Worm (Caenorhabditis elegans) whole organism, L3 larva: ENCODE data around the gene C25H3.11.

Source experiments
- R02D3.7 ChIP-seq: fragments of 150-350 bp; optimal IDR thresholded peaks from 2 replicates; lab custom pipeline; 2014; ENCODE audit warnings: missing biosample characterization, missing genetic modification characterization
- aly-2 ChIP-seq: fragments of 150-350 bp; optimal IDR thresholded peaks from 2 replicates; lab custom pipeline; 2014; ENCODE audit warnings: missing biosample characterization, missing genetic modification characterization
- ama-1 ChIP-seq: fragments of 150-350 bp; optimal IDR thresholded peaks from 2 replicates; lab custom pipeline; 2018
- ceh-16 ChIP-seq: sonication (generic microtip); optimal IDR thresholded peaks from 2 replicates; lab custom pipeline; 2017; ENCODE audit warnings: missing biosample characterization, missing genetic modification characterization
- ceh-28 ChIP-seq: fragments of 150-350 bp; optimal IDR thresholded peaks from 2 replicates; lab custom pipeline; 2014; ENCODE audit warnings: missing biosample characterization, missing genetic modification reagents, missing genetic modification characterization
- ceh-82 ChIP-seq: fragments of 150-350 bp; optimal IDR thresholded peaks from 2 replicates; lab custom pipeline; 2014; ENCODE audit warnings: missing biosample characterization, missing genetic modification characterization
- ceh-9 ChIP-seq: sonication (generic microtip); optimal IDR thresholded peaks from 2 replicates; lab custom pipeline; 2018; ENCODE audit warnings: missing biosample characterization, missing genetic modification characterization
- egl-27 ChIP-seq: sonication (generic microtip); optimal IDR thresholded peaks from 4 replicates; lab custom pipeline; 2017; ENCODE audit warnings: missing biosample characterization, missing genetic modification reagents, missing genetic modification characterization
- egl-5 ChIP-seq: fragments of 150-350 bp; optimal IDR thresholded peaks from 2 replicates; lab custom pipeline; 2017; ENCODE audit warnings: missing biosample characterization, missing genetic modification reagents, missing genetic modification characterization, inconsistent platforms
- elt-1 ChIP-seq: fragments of 150-350 bp; optimal IDR thresholded peaks from 2 replicates; lab custom pipeline; 2014; ENCODE audit warnings: missing biosample characterization, missing genetic modification characterization
- elt-2 ChIP-seq: sonication (generic microtip); optimal IDR thresholded peaks from 2 replicates; lab custom pipeline; 2016; ENCODE audit warnings: missing genetic modification reagents, mild to moderate bottlenecking, missing genetic modification characterization, missing compliant biosample characterization
- elt-3 ChIP-seq, 3 experiments: fragments of 150-350 bp in 1 of 3; sonication (generic microtip) in 2 of 3; optimal IDR thresholded peaks; 2 replicates in 2 of 3; 4 replicates in 1 of 3; lab custom pipeline; 2014 to 2017; ENCODE audit warnings: missing biosample characterization in 3 of 3, missing genetic modification characterization in 3 of 3
- eor-1 ChIP-seq, 2 experiments: fragments of 150-350 bp; optimal IDR thresholded peaks; 2 replicates each; lab custom pipeline; 2014 to 2018; ENCODE audit warnings: missing biosample characterization in 2 of 2, missing genetic modification characterization in 2 of 2
- fkh-10 ChIP-seq: sonication (generic microtip); optimal IDR thresholded peaks from 2 replicates; lab custom pipeline; 2017; ENCODE audit warnings: missing biosample characterization, missing genetic modification reagents, missing genetic modification characterization
- fkh-2 ChIP-seq: fragments of 150-350 bp; optimal IDR thresholded peaks from 2 replicates; lab custom pipeline; 2014; ENCODE audit warnings: missing biosample characterization, missing genetic modification reagents, missing genetic modification characterization
- hmg-11 ChIP-seq: sonication (generic microtip); optimal IDR thresholded peaks from 2 replicates; lab custom pipeline; 2016; ENCODE audit warnings: missing genetic modification characterization, missing compliant biosample characterization
- jun-1 ChIP-seq: fragments of 150-350 bp; optimal IDR thresholded peaks from 2 replicates; lab custom pipeline; 2014; ENCODE audit warnings: missing biosample characterization, missing genetic modification reagents, missing genetic modification characterization
- lin-15B ChIP-seq: fragments of 150-350 bp; optimal IDR thresholded peaks from 2 replicates; lab custom pipeline; 2014; ENCODE audit warnings: missing biosample characterization, missing genetic modification characterization
- lin-39 ChIP-seq: fragments of 150-350 bp; optimal IDR thresholded peaks from 2 replicates; lab custom pipeline; 2018; ENCODE audit warnings: missing biosample characterization, missing genetic modification reagents, missing genetic modification characterization
- lsy-12 ChIP-seq: sonication (generic microtip); optimal IDR thresholded peaks from 2 replicates; lab custom pipeline; 2016; ENCODE audit warnings: mild to moderate bottlenecking, missing genetic modification characterization, missing compliant biosample characterization
- mml-1 ChIP-seq: fragments of 150-350 bp; sonication (generic microtip); optimal IDR thresholded peaks from 3 replicates; lab custom pipeline; 2014; ENCODE audit warnings: missing biosample characterization, missing genetic modification characterization
- nfya-1 ChIP-seq: sonication (generic microtip); optimal IDR thresholded peaks from 2 replicates; lab custom pipeline; 2017; ENCODE audit warnings: missing genetic modification characterization, mild to moderate bottlenecking, missing compliant biosample characterization, antibody characterized with exemption, moderate library complexity; ENCODE audit not compliant: insufficient read depth
- nhr-11 ChIP-seq: fragments of 150-350 bp; optimal IDR thresholded peaks from 2 replicates; lab custom pipeline; 2014; ENCODE audit warnings: missing biosample characterization, missing genetic modification characterization
- nhr-12 ChIP-seq: fragments of 150-350 bp; optimal IDR thresholded peaks from 2 replicates; lab custom pipeline; 2014; ENCODE audit warnings: missing biosample characterization, missing genetic modification characterization
- nhr-23 ChIP-seq: fragments of 150-350 bp; optimal IDR thresholded peaks from 2 replicates; lab custom pipeline; 2014; ENCODE audit warnings: missing biosample characterization, missing genetic modification reagents, missing genetic modification characterization
- nhr-237 ChIP-seq: fragments of 150-350 bp; optimal IDR thresholded peaks from 2 replicates; lab custom pipeline; 2014; ENCODE audit warnings: missing biosample characterization, missing genetic modification characterization
- nhr-25 ChIP-seq: sonication (generic microtip); optimal IDR thresholded peaks from 2 replicates; lab custom pipeline; 2017; ENCODE audit warnings: missing biosample characterization, missing genetic modification characterization
- nhr-28 ChIP-seq: fragments of 150-350 bp; optimal IDR thresholded peaks from 2 replicates; lab custom pipeline; 2014; ENCODE audit warnings: missing biosample characterization, missing genetic modification characterization
- nhr-43 ChIP-seq: sonication (generic microtip); optimal IDR thresholded peaks from 2 replicates; lab custom pipeline; 2016; ENCODE audit warnings: mild to moderate bottlenecking, missing genetic modification characterization, missing compliant biosample characterization; ENCODE audit not compliant: poor library complexity, severe bottlenecking
- nhr-67 ChIP-seq: fragments of 150-350 bp; optimal IDR thresholded peaks from 2 replicates; lab custom pipeline; 2014; ENCODE audit warnings: missing biosample characterization, missing genetic modification characterization
- nhr-76 ChIP-seq: fragments of 150-350 bp; sonication (generic microtip); optimal IDR thresholded peaks from 5 replicates; lab custom pipeline; 2014; ENCODE audit warnings: missing biosample characterization, missing genetic modification characterization
- nhr-77 ChIP-seq: fragments of 150-350 bp; optimal IDR thresholded peaks from 2 replicates; lab custom pipeline; 2014; ENCODE audit warnings: missing biosample characterization, missing genetic modification characterization
- pha-4 ChIP-seq: fragments of 150-350 bp; optimal IDR thresholded peaks from 2 replicates; lab custom pipeline; 2014; ENCODE audit warnings: missing biosample characterization, missing genetic modification reagents, missing genetic modification characterization
- pqm-1 ChIP-seq: fragments of 150-350 bp; optimal IDR thresholded peaks from 2 replicates; lab custom pipeline; 2017; ENCODE audit warnings: missing biosample characterization, missing genetic modification characterization, inconsistent platforms
- sea-2 ChIP-seq: fragments of 150-350 bp; sonication (generic microtip); optimal IDR thresholded peaks from 4 replicates; lab custom pipeline; 2014; ENCODE audit warnings: missing biosample characterization, missing genetic modification reagents, missing genetic modification characterization
- skn-1 ChIP-seq: fragments of 150-350 bp; optimal IDR thresholded peaks from 2 replicates; lab custom pipeline; 2014; ENCODE audit warnings: missing biosample characterization, missing genetic modification characterization
- snpc-4 ChIP-seq: fragments of 150-350 bp; optimal IDR thresholded peaks from 2 replicates; lab custom pipeline; 2014; ENCODE audit warnings: missing biosample characterization, missing genetic modification characterization
- tbx-2 ChIP-seq: sonication (generic microtip); optimal IDR thresholded peaks from 2 replicates; lab custom pipeline; 2016; ENCODE audit warnings: mild to moderate bottlenecking, missing genetic modification characterization, missing compliant biosample characterization
- unc-39 ChIP-seq: sonication (generic microtip); optimal IDR thresholded peaks from 4 replicates; lab custom pipeline; 2017; ENCODE audit warnings: missing biosample characterization, missing genetic modification characterization
- unc-62 ChIP-seq: fragments of 150-350 bp; sonication (generic microtip); optimal IDR thresholded peaks from 4 replicates; lab custom pipeline; 2014; ENCODE audit warnings: missing biosample characterization, missing genetic modification reagents, missing genetic modification characterization
- zag-1 ChIP-seq: fragments of 150-350 bp; optimal IDR thresholded peaks from 2 replicates; lab custom pipeline; 2014; ENCODE audit warnings: missing biosample characterization, missing genetic modification characterization
- ztf-11 ChIP-seq: fragments of 150-350 bp; optimal IDR thresholded peaks from 2 replicates; lab custom pipeline; 2014; ENCODE audit warnings: missing biosample characterization, missing genetic modification characterization
- ztf-4 ChIP-seq: fragments of 150-350 bp; optimal IDR thresholded peaks from 2 replicates; lab custom pipeline; 2014; ENCODE audit warnings: missing biosample characterization, missing genetic modification characterization

The C25H3.11 gene

DNA sequence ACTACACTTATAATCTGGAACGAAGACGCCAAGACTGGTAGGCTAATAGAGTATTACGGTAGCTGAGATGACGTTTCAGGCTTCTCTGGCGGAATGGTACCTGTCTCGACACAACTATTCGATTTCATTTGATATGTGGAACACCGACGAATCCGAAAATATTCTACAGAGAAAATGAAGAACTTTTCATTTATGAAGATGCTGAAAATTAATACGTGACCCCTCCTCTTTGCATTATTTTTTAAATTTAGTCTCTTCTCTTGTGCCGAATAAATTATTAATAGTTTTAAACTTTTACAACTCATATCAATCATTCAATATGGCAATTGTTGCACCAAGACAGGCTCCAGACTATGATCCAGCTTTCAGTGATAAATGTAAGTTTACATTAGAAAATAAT lies 22.8 kb downstream of the C25H3.11 start, which contains the start of gene C25H3.16:
Gene C25H3.16 (plus strand): TSS at position 301 of the 400 bp plus-strand sequence.
- TF ChIP-seq nhr-77 = no peak
- TF ChIP-seq ceh-28 (tag; lab: Kevin White, UChicago) = no peak
- TF ChIP-seq egl-5 (tag; lab: Kevin White, UChicago) = no peak
- TF ChIP-seq elt-1 = no peak
- no peak for TF ChIP-seq ceh-9 (tag; lab: Kevin White, UChicago)
- TF ChIP-seq fkh-2 (tag; lab: Kevin White, UChicago) = no peak
- no peak for TF ChIP-seq fkh-10 (GFP tag; lab: Kevin White, UChicago)
- no peak for TF ChIP-seq jun-1 (tag; lab: Kevin White, UChicago)
- TF ChIP-seq sea-2 (GFP tag; lab: Kevin White, UChicago) = no peak
- TF ChIP-seq nhr-43 = no peak
- TF ChIP-seq zag-1 (tag; lab: Kevin White, UChicago) = no peak
- no peak for TF ChIP-seq R02D3.7
- TF ChIP-seq nhr-28 = no peak
- TF ChIP-seq snpc-4 (tag; lab: Kevin White, UChicago) = no peak
- TF ChIP-seq aly-2 (tag; lab: Kevin White, UChicago) = no peak
- no peak for TF ChIP-seq ztf-4 (tag; lab: Kevin White, UChicago)
- no peak for TF ChIP-seq elt-3 (tag; optimal IDR thresholded peaks at IDR 0.05; lab: Kevin White, UChicago)
- TF ChIP-seq skn-1 = no peak
- TF ChIP-seq ceh-82 (tag; lab: Kevin White, UChicago) = no peak

- TF ChIP-seq nhr-23 (peak; percentile 15), R02D3.7 (no peak)
Measured at ce11 chrII:5665029-5665428, 23.8 kb downstream of the C25H3.11 start, which contains the start of gene C25H3.15. Gene C25H3.15, plus strand, starts transcription at chrII:5665329.

DNA sequence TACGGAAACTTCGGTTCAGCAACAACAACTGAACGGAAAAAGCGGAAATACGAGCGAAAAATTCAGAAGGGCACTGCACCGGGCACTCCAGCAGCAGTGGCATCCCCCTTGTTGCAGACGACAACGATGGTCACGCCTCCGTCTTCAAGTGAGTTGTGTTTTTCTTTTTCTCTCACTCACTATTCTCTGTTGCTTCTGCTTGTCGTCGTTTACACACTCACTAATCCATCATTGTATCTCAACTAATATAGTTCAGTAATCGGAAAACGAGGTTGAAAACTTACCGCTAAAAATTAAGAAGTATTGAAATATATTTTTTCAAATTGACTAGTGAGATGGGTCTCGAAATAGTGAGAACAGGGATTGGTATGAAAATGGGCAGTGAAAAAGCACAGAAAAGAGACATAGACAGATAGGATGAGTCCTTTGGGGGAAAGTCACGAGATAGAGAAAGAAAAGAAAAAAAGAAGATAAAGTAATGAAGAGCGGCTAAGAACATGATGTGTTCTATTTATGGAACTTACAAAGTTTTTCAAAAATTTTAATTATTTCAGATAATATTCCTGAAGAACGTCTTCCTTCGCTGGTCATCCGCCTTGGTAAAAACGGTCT lies 25.6 kb downstream of the C25H3.11 start:
- TF ChIP-seq tbx-2 (tag; lab: Kevin White, UChicago) (no peak), nfya-1 (peak; percentile 59), lsy-12 (no peak), nhr-67 (tag; lab: Kevin White, UChicago) (no peak), elt-3 (tag; optimal IDR thresholded peaks at IDR 0.05; lab: Kevin White, UChicago) (no peak), skn-1 (no peak), nhr-23 (no peak), egl-5 (tag; lab: Kevin White, UChicago) (no peak), ceh-28 (tag; lab: Kevin White, UChicago) (no peak), hmg-11 (peak; percentile 26)

ce11 chrII:5661735-5662177 lies 27.1 kb downstream of the C25H3.11 start:
- TF ChIP-seq pha-4 (peak; percentile 72), aly-2 (tag; lab: Kevin White, UChicago) (no peak), elt-3 (tag; optimal IDR thresholded peaks at IDR 0.05; lab: Kevin White, UChicago) (peak in 1 of 3 experiments; percentile 82), nhr-76 (peak; percentile 42), nhr-43 (peak; percentile 75), jun-1 (tag; lab: Kevin White, UChicago) (peak; percentile 55), elt-1 (peak; percentile 11), ztf-11 (tag; lab: Kevin White, UChicago) (peak; percentile 51), unc-62 (GFP tag; lab: Kevin White, UChicago) (peak; percentile 82), hmg-11 (peak; percentile 89), R02D3.7 (peak; percentile 65), fkh-2 (tag; lab: Kevin White, UChicago) (peak; percentile 13), lin-39 (tag; lab: Kevin White, UChicago) (peak; percentile 86), ama-1 (peak; percentile 100), egl-27 (tag; lab: Kevin White, UChicago) (no peak), zag-1 (tag; lab: Kevin White, UChicago) (peak; percentile 48), pqm-1 (peak; percentile 46), nhr-28 (no peak), lsy-12 (peak; percentile 92), sea-2 (GFP tag; lab: Kevin White, UChicago) (peak; percentile 46), ceh-28 (tag; lab: Kevin White, UChicago) (peak; percentile 86), unc-39 (tag; lab: Kevin White, UChicago) (no peak), nhr-12 (tag; lab: Kevin White, UChicago) (no peak), skn-1 (peak; percentile 53), elt-2 (peak; percentile 84), mml-1 (no peak), nhr-25 (tag; lab: Kevin White, UChicago) (peak; percentile 94), nhr-23 (peak; percentile 64), nhr-237 (tag; lab: Kevin White, UChicago) (no peak), ztf-4 (tag; lab: Kevin White, UChicago) (peak; percentile 86), fkh-10 (GFP tag; lab: Kevin White, UChicago) (peak; percentile 71), snpc-4 (tag; lab: Kevin White, UChicago) (peak; percentile 50), ceh-16 (peak; percentile 6), egl-5 (tag; lab: Kevin White, UChicago) (peak; percentile 96), lin-15B (tag; lab: Kevin White, UChicago) (peak; percentile 69), nhr-11 (peak; percentile 20), eor-1 (tag; optimal IDR thresholded peaks at IDR 0.05; lab: Kevin White, UChicago) (no peak), nfya-1 (peak; percentile 99), nhr-67 (tag; lab: Kevin White, UChicago) (peak; percentile 47)
